Fruit fly (Drosophila melanogaster) whole organism, embryonic: ENCODE data around the gene CG16965.
A peak's percentile ranks its signal among the peaks of the same experiment; 100 is the strongest.

ENCODE experiments used
- Antp ChIP-seq: fragments of 200-800 bp; sonication (Bioruptor generic); optimal IDR thresholded peaks from 3 replicates; lab custom pipeline; 2016; ENCODE audit warnings: missing biosample characterization, missing genetic modification characterization
- Atf6 ChIP-seq: fragments of 200-800 bp; sonication (Bioruptor generic); IDR thresholded peaks from 2 replicates; pipeline ENCODE4 v1.3.6; 2022; ENCODE audit warnings: missing biosample characterization, missing genetic modification characterization
- BtbVII ChIP-seq: fragments of 200-800 bp; sonication (Bioruptor generic); optimal IDR thresholded peaks from 3 replicates; lab custom pipeline; 2017; ENCODE audit warnings: missing biosample characterization, mild to moderate bottlenecking, missing genetic modification characterization
- CG10366 ChIP-seq: fragments of 200-800 bp; sonication (Bioruptor generic); IDR thresholded peaks from 2 replicates; pipeline ENCODE4 v1.3.6; 2022; ENCODE audit warnings: missing biosample characterization, missing genetic modification characterization
- CG11247 ChIP-seq: fragments of 200-800 bp; sonication (Bioruptor generic); IDR thresholded peaks from 2 replicates; pipeline ENCODE4 v1.3.6; 2022; ENCODE audit warnings: missing biosample characterization, missing genetic modification characterization
- CG13287 ChIP-seq: fragments of 200-800 bp; sonication (Bioruptor generic); IDR thresholded peaks from 2 replicates; pipeline ENCODE4 v1.3.6; 2022; ENCODE audit warnings: missing biosample characterization, missing genetic modification characterization; ENCODE audit not compliant: partially characterized antibody
- CG18599 ChIP-seq: fragments of 200-800 bp; sonication (Bioruptor generic); optimal IDR thresholded peaks from 3 replicates; lab custom pipeline; 2017; ENCODE audit warnings: missing biosample characterization, missing genetic modification characterization, mild to moderate bottlenecking, moderate library complexity, missing genetic modification reagents
- CG2116 ChIP-seq: fragments of 200-800 bp; sonication (Bioruptor generic); optimal IDR thresholded peaks from 3 replicates; lab custom pipeline; 2018; ENCODE audit warnings: missing biosample characterization, mild to moderate bottlenecking, missing genetic modification characterization
- CG2199 ChIP-seq: fragments of 200-800 bp; sonication (Bioruptor generic); IDR thresholded peaks from 3 replicates; pipeline ENCODE4 v1.3.6; 2022; ENCODE audit warnings: missing biosample characterization, missing genetic modification characterization
- CG30403 ChIP-seq: fragments of 200-800 bp; sonication (Bioruptor generic); optimal IDR thresholded peaks from 3 replicates; lab custom pipeline; 2016; ENCODE audit warnings: missing biosample characterization, missing genetic modification characterization
- CG3065 ChIP-seq: fragments of 200-800 bp; sonication (Bioruptor generic); optimal IDR thresholded peaks from 2 replicates; lab custom pipeline; 2016; ENCODE audit warnings: missing biosample characterization, missing genetic modification characterization
- CG31388 ChIP-seq: fragments of 200-800 bp; sonication (Bioruptor generic); optimal IDR thresholded peaks from 2 replicates; lab custom pipeline; 2016; ENCODE audit warnings: missing biosample characterization, missing genetic modification characterization
- CG33557 ChIP-seq: fragments of 200-800 bp; sonication (Bioruptor generic); optimal IDR thresholded peaks from 2 replicates; lab custom pipeline; 2019; ENCODE audit warnings: missing biosample characterization, mild to moderate bottlenecking, missing genetic modification characterization, moderate library complexity
- CG6683 ChIP-seq: fragments of 200-800 bp; sonication (Bioruptor generic); optimal IDR thresholded peaks from 2 replicates; lab custom pipeline; 2017; ENCODE audit warnings: missing biosample characterization, mild to moderate bottlenecking, missing genetic modification characterization, missing genetic modification reagents
- CG7839 ChIP-seq: fragments of 200-800 bp; sonication (Bioruptor generic); optimal IDR thresholded peaks from 3 replicates; lab custom pipeline; 2018; ENCODE audit warnings: missing biosample characterization, mild to moderate bottlenecking, missing genetic modification characterization, moderate library complexity
- CHES-1-like ChIP-seq: fragments of 200-800 bp; sonication (Bioruptor generic); optimal IDR thresholded peaks from 2 replicates; lab custom pipeline; 2016; ENCODE audit warnings: missing biosample characterization, missing genetic modification characterization
- D19B ChIP-seq: fragments of 200-800 bp; sonication (Bioruptor generic); optimal IDR thresholded peaks from 2 replicates; lab custom pipeline; 2017; ENCODE audit warnings: missing biosample characterization, mild to moderate bottlenecking, missing genetic modification characterization
- E2f2 ChIP-seq: fragments of 200-800 bp; sonication (Bioruptor generic); IDR thresholded peaks from 2 replicates; pipeline ENCODE4 v1.3.6; 2022; ENCODE audit warnings: missing biosample characterization, missing genetic modification characterization
- Gsc ChIP-seq: fragments of 200-800 bp; sonication (Bioruptor generic); IDR thresholded peaks from 2 replicates; pipeline ENCODE4 v1.3.6; 2022; ENCODE audit warnings: missing biosample characterization, missing genetic modification characterization
- HmgD ChIP-seq: fragments of 200-800 bp; sonication (Bioruptor generic); optimal IDR thresholded peaks from 3 replicates; lab custom pipeline; 2016; ENCODE audit warnings: missing biosample characterization, missing genetic modification characterization
- Nf-YB ChIP-seq: fragments of 200-800 bp; sonication (Bioruptor generic); optimal IDR thresholded peaks from 3 replicates; lab custom pipeline; 2019; ENCODE audit warnings: missing biosample characterization, mild to moderate bottlenecking, missing genetic modification characterization, moderate library complexity
- Oaz ChIP-seq: fragments of 200-800 bp; sonication (Bioruptor generic); IDR thresholded peaks from 2 replicates; pipeline ENCODE4 v1.3.6; 2022; ENCODE audit warnings: missing biosample characterization, missing genetic modification characterization
- Optix ChIP-seq: fragments of 200-800 bp; sonication (Bioruptor generic); IDR thresholded peaks from 3 replicates; pipeline ENCODE4 v1.3.6; 2022; ENCODE audit warnings: missing biosample characterization, missing genetic modification characterization
- Scr ChIP-seq: fragments of 200-800 bp; sonication (Bioruptor generic); IDR thresholded peaks from 2 replicates; pipeline ENCODE4 v1.3.6; 2022; ENCODE audit warnings: missing biosample characterization, missing genetic modification characterization; ENCODE audit not compliant: partially characterized antibody
- Sin3A ChIP-seq: fragments of >200 bp; optimal IDR thresholded peaks from 2 replicates; lab custom pipeline; 2018
- Sry-β ChIP-seq: fragments of 200-800 bp; sonication (Bioruptor generic); optimal IDR thresholded peaks from 2 replicates; lab custom pipeline; 2018; ENCODE audit warnings: missing biosample characterization, mild to moderate bottlenecking, missing genetic modification characterization, moderate library complexity
- Ssrp ChIP-seq: fragments of 200-800 bp; sonication (Bioruptor generic); optimal IDR thresholded peaks from 2 replicates; lab custom pipeline; 2018; ENCODE audit warnings: missing biosample characterization, mild to moderate bottlenecking, missing genetic modification characterization, moderate library complexity
- ab ChIP-seq: fragments of 200-800 bp; sonication (Bioruptor generic); optimal IDR thresholded peaks from 2 replicates; lab custom pipeline; 2016; ENCODE audit warnings: missing biosample characterization, missing genetic modification characterization
- amos ChIP-seq: fragments of 200-800 bp; sonication (Bioruptor generic); IDR thresholded peaks from 2 replicates; pipeline ENCODE4 v1.3.6; 2022; ENCODE audit warnings: missing biosample characterization, missing genetic modification characterization; ENCODE audit not compliant: partially characterized antibody
- aop ChIP-seq: fragments of 200-800 bp; sonication (Bioruptor generic); IDR thresholded peaks from 2 replicates; pipeline ENCODE4 v1.3.6; 2022; ENCODE audit warnings: missing biosample characterization, missing genetic modification characterization
- ara ChIP-seq: fragments of 200-800 bp; sonication (Bioruptor generic); IDR thresholded peaks from 2 replicates; pipeline ENCODE4 v1.3.6; 2022; ENCODE audit warnings: missing biosample characterization, missing genetic modification characterization
- bowl ChIP-seq: fragments of 200-800 bp; sonication (Bioruptor generic); IDR thresholded peaks from 2 replicates; pipeline ENCODE4 v1.3.6; 2022; ENCODE audit warnings: missing biosample characterization, missing genetic modification characterization
- chif ChIP-seq, 2 experiments: fragments of 200-800 bp; sonication (Bioruptor generic); optimal IDR thresholded peaks; 3 replicates each; lab custom pipeline; 2016; ENCODE audit warnings: missing biosample characterization in 2 of 2, missing genetic modification characterization in 2 of 2
- chm ChIP-seq: fragments of 200-800 bp; sonication (Bioruptor generic); IDR thresholded peaks from 2 replicates; pipeline ENCODE4 v1.3.6; 2022; ENCODE audit warnings: missing biosample characterization, missing genetic modification characterization
- chn ChIP-seq: fragments of 200-800 bp; sonication (Bioruptor generic); optimal IDR thresholded peaks from 2 replicates; lab custom pipeline; 2016; ENCODE audit warnings: missing biosample characterization, missing genetic modification characterization
- crol ChIP-seq: fragments of 200-800 bp; sonication (Bioruptor generic); IDR thresholded peaks from 2 replicates; pipeline ENCODE4 v1.3.6; 2022; ENCODE audit warnings: missing biosample characterization, missing genetic modification characterization
- dpn ChIP-seq, 2 experiments: fragments of 200-800 bp; sonication (Bioruptor generic); optimal IDR thresholded peaks; 3 replicates each; lab custom pipeline; 2016; ENCODE audit warnings: missing biosample characterization in 2 of 2, missing genetic modification characterization in 2 of 2
- eve ChIP-seq, 2 experiments: fragments of >200 bp; optimal IDR thresholded peaks; 2 replicates each; lab custom pipeline; 2017; ENCODE audit warnings: missing biosample characterization in 2 of 2, missing genetic modification characterization in 2 of 2
- gce ChIP-seq: fragments of 200-800 bp; sonication (Bioruptor generic); IDR thresholded peaks from 3 replicates; pipeline ENCODE4 v1.3.6; 2022; ENCODE audit warnings: missing biosample characterization, missing genetic modification characterization
- hkb ChIP-seq, 2 experiments: fragments of 200-800 bp in 1 of 2; fragments of >200 bp in 1 of 2; sonication (Bioruptor generic) in 1 of 2; IDR thresholded peaks in 1 of 2; optimal IDR thresholded peaks in 1 of 2; 2 replicates each; pipeline versions ENCODE4 v1.3.6 to Lab custom; 2017 to 2022; ENCODE audit warnings: missing biosample characterization in 1 of 2, missing genetic modification characterization in 1 of 2
- jigr1 ChIP-seq: fragments of 200-800 bp; sonication (Bioruptor generic); IDR thresholded peaks from 3 replicates; pipeline ENCODE4 v1.3.6; 2022; ENCODE audit warnings: missing biosample characterization, missing genetic modification characterization
- lmd ChIP-seq: fragments of 200-800 bp; sonication (Bioruptor generic); IDR thresholded peaks from 2 replicates; pipeline ENCODE4 v1.3.6; 2022; ENCODE audit warnings: missing biosample characterization, missing genetic modification characterization
- psq ChIP-seq: fragments of 200-800 bp; sonication (Bioruptor generic); optimal IDR thresholded peaks from 2 replicates; lab custom pipeline; 2017; ENCODE audit warnings: missing biosample characterization, missing genetic modification characterization
- repo ChIP-seq: fragments of 200-800 bp; sonication (Bioruptor generic); optimal IDR thresholded peaks from 2 replicates; lab custom pipeline; 2016; ENCODE audit warnings: missing biosample characterization, missing genetic modification characterization
- schlank ChIP-seq: fragments of 200-800 bp; sonication (Bioruptor generic); optimal IDR thresholded peaks from 2 replicates; lab custom pipeline; 2018; ENCODE audit warnings: missing biosample characterization, mild to moderate bottlenecking, missing genetic modification characterization
- scrt ChIP-seq: fragments of 200-800 bp; sonication (Bioruptor generic); optimal IDR thresholded peaks from 2 replicates; lab custom pipeline; 2018; ENCODE audit warnings: missing biosample characterization, mild to moderate bottlenecking, missing genetic modification characterization, moderate library complexity
- sd ChIP-seq: fragments of 200-800 bp; sonication (Bioruptor generic); optimal IDR thresholded peaks from 3 replicates; lab custom pipeline; 2018; ENCODE audit warnings: missing biosample characterization, mild to moderate bottlenecking, missing genetic modification characterization, moderate library complexity
- shn ChIP-seq: fragments of 200-800 bp; sonication (Bioruptor generic); optimal IDR thresholded peaks from 3 replicates; lab custom pipeline; 2016; ENCODE audit warnings: missing biosample characterization, missing genetic modification characterization
- tap ChIP-seq: fragments of 200-800 bp; optimal IDR thresholded peaks from 3 replicates; lab custom pipeline; 2019; ENCODE audit warnings: missing biosample characterization, mild to moderate bottlenecking, missing genetic modification characterization, moderate library complexity
- twi ChIP-seq: fragments of 200-800 bp; optimal IDR thresholded peaks from 2 replicates; lab custom pipeline; 2019; ENCODE audit warnings: missing biosample characterization, mild to moderate bottlenecking, missing genetic modification characterization, moderate library complexity
- wek ChIP-seq: fragments of 200-800 bp; sonication (Bioruptor generic); optimal IDR thresholded peaks from 3 replicates; lab custom pipeline; 2018; ENCODE audit warnings: missing biosample characterization, mild to moderate bottlenecking, missing genetic modification characterization, moderate library complexity
- z ChIP-seq: fragments of 200-800 bp; sonication (Bioruptor generic); IDR thresholded peaks from 3 replicates; pipeline ENCODE4 v1.3.6; 2022; ENCODE audit warnings: missing biosample characterization, missing genetic modification characterization
- zfh1 ChIP-seq: fragments of 200-800 bp; sonication (Bioruptor generic); IDR thresholded peaks from 3 replicates; pipeline ENCODE4 v1.3.6; 2022; ENCODE audit warnings: missing biosample characterization, missing genetic modification characterization

Gene CG16965

dm6 chr2L:12020735-12021134, 39.3 kb downstream of the CG16965 start, which contains the start of gene Wdr81 (continued):
- no peak for TF ChIP-seq lmd (GFP tag; lab: Robert Waterston, UW)
- no peak for TF ChIP-seq gce (GFP tag; lab: Robert Waterston, UW)
- no peak for TF ChIP-seq Scr (GFP tag; lab: Robert Waterston, UW)
- no peak for TF ChIP-seq shn
- no peak for TF ChIP-seq psq (GFP tag; lab: Kevin White, UChicago)
- TF ChIP-seq dpn (GFP tag; optimal IDR thresholded peaks at IDR 0.05; lab: Kevin White, UChicago): no peak
- no peak for TF ChIP-seq CG2199 (GFP tag; lab: Robert Waterston, UW)
- peak; percentile 88 for TF ChIP-seq sd (tag; lab: Kevin White, UChicago)
- no peak for TF ChIP-seq CG3065 (GFP tag; lab: Kevin White, UChicago)
- no peak for TF ChIP-seq jigr1 (GFP tag; lab: Robert Waterston, UW)
- no peak for TF ChIP-seq CG2116
- TF ChIP-seq ara (GFP tag; lab: Robert Waterston, UW): no peak
- TF ChIP-seq ab (GFP tag; lab: Kevin White, UChicago): no peak
- TF ChIP-seq CG11247 (GFP tag; lab: Robert Waterston, UW): no peak
- TF ChIP-seq scrt (GFP tag; lab: Kevin White, UChicago): no peak
- TF ChIP-seq CG33557 (GFP tag; lab: Kevin White, UChicago): no peak
- TF ChIP-seq aop: no peak
- TF ChIP-seq Nf-YB: no peak
- TF ChIP-seq eve (GFP tag; optimal IDR thresholded peaks at IDR 0.05; lab: Kevin White, UChicago): no peak
- TF ChIP-seq HmgD (GFP tag; lab: Kevin White, UChicago): no peak
- no peak for TF ChIP-seq BtbVII (GFP tag; lab: Kevin White, UChicago)
- TF ChIP-seq z (GFP tag; lab: Robert Waterston, UW): no peak
- TF ChIP-seq zfh1 (GFP tag; lab: Robert Waterston, UW): no peak
- peak; percentile 46 for TF ChIP-seq CG13287
- TF ChIP-seq Optix: no peak
- TF ChIP-seq chm: no peak
- peak; percentile 94 for TF ChIP-seq E2f2 (GFP tag; lab: Robert Waterston, UW)
- TF ChIP-seq CG18599 (GFP tag; lab: Kevin White, UChicago): no peak
- no peak for TF ChIP-seq repo
- TF ChIP-seq tap: no peak
- TF ChIP-seq CG10366: no peak
- TF ChIP-seq Sin3A: no peak
- TF ChIP-seq CHES-1-like: no peak
- no peak for TF ChIP-seq CG7839 (tag; lab: Kevin White, UChicago)
- TF ChIP-seq amos: no peak
- no peak for TF ChIP-seq Atf6 (GFP tag; lab: Robert Waterston, UW)
- TF ChIP-seq CG30403 (GFP tag; lab: Kevin White, UChicago): no peak
- no peak for TF ChIP-seq Ssrp (tag; lab: Kevin White, UChicago)
- TF ChIP-seq schlank (tag; lab: Kevin White, UChicago): no peak
- TF ChIP-seq CG31388: no peak
- TF ChIP-seq Antp (GFP tag; lab: Kevin White, UChicago): no peak
- TF ChIP-seq bowl: no peak
- no peak for TF ChIP-seq crol (GFP tag; lab: Robert Waterston, UW)
- TF ChIP-seq twi (tag; lab: Kevin White, UChicago): no peak
- peak; percentile 48 for TF ChIP-seq wek (GFP tag; lab: Kevin White, UChicago)
- TF ChIP-seq hkb (optimal IDR thresholded peaks at IDR 0.05; lab: Kevin White, UChicago): no peak
- TF ChIP-seq hkb (GFP tag; IDR thresholded peaks at IDR 0.05; lab: Robert Waterston, UW): no peak
- TF ChIP-seq Oaz (GFP tag; lab: Robert Waterston, UW): no peak
- TF ChIP-seq Gsc: no peak
- no peak for TF ChIP-seq CG6683 (GFP tag; lab: Kevin White, UChicago)
- no peak for TF ChIP-seq chn (GFP tag; lab: Kevin White, UChicago)
- TF ChIP-seq chif (GFP tag; optimal IDR thresholded peaks at IDR 0.05; lab: Kevin White, UChicago): no peak
- no peak for TF ChIP-seq D19B (GFP tag; lab: Kevin White, UChicago)
- TF ChIP-seq Sry-β (GFP tag; lab: Kevin White, UChicago): no peak
